Fruit fly (Drosophila melanogaster): Measurements from ENCODE around the gene heca.

The heca gene

dm6 chr3R:30265420-30265819, 12.3 kb upstream of the heca start (continued):
- TF ChIP-seq CG30431 (GFP tag; optimal IDR thresholded peaks at IDR 0.05) (peak; percentile 39), dysf (GFP tag; IDR thresholded peaks at IDR 0.05) (peak; percentile 66), zen (tag; optimal IDR thresholded peaks at IDR 0.05) (peak; percentile 33), bigmax (GFP tag; optimal IDR thresholded peaks at IDR 0.05) (no peak), kni (GFP tag; optimal IDR thresholded peaks at IDR 0.05) (no peak), Ada2b (GFP tag; IDR thresholded peaks at IDR 0.05) (peak; percentile 69; the same call in 1 of the 2 replicates), CG8359 (GFP tag; optimal IDR thresholded peaks at IDR 0.05; ENCODE audit: borderline replicate concordance) (no peak), CG17829 (tag; optimal IDR thresholded peaks at IDR 0.05) (peak; percentile 72), ken (GFP tag; IDR thresholded peaks at IDR 0.05) (peak; percentile 74), CG18476 (GFP tag; optimal IDR thresholded peaks at IDR 0.05) (no peak), Hand (GFP tag; optimal IDR thresholded peaks at IDR 0.05) (no peak), CG17385 (GFP tag; optimal IDR thresholded peaks at IDR 0.05) (peak; percentile 56), fd64A (GFP tag; optimal IDR thresholded peaks at IDR 0.05) (no peak), CG10267 (tag; optimal IDR thresholded peaks at IDR 0.05) (peak; percentile 19), Dfd (GFP tag; optimal IDR thresholded peaks at IDR 0.05) (no peak), HLH54F (GFP tag; optimal IDR thresholded peaks at IDR 0.05) (no peak), CG33557 (GFP tag; optimal IDR thresholded peaks at IDR 0.05) (peak; percentile 41), CG3838 (GFP tag; optimal IDR thresholded peaks at IDR 0.05) (no peak), CG9876 (GFP tag; optimal IDR thresholded peaks at IDR 0.05) (no peak), CG1832 (GFP tag; optimal IDR thresholded peaks at IDR 0.05) (no peak), gsb-n (tag; optimal IDR thresholded peaks at IDR 0.05) (peak; percentile 47), CG16779 (GFP tag; IDR thresholded peaks at IDR 0.05) (no peak), CG1233 (GFP tag; optimal IDR thresholded peaks at IDR 0.05) (no peak), Nf-YC (tag; optimal IDR thresholded peaks at IDR 0.05) (no peak), peb (GFP tag; IDR thresholded peaks at IDR 0.05) (peak; percentile 54; the same call in 1 of the 2 replicates), crol (GFP tag; IDR thresholded peaks at IDR 0.05) (no peak), cad (GFP tag; optimal IDR thresholded peaks at IDR 0.05) (no peak), ttk (GFP tag; IDR thresholded peaks at IDR 0.05) (peak; percentile 69; the same call in 1 of the 2 replicates), CG31388 (GFP tag; optimal IDR thresholded peaks at IDR 0.05) (no peak), yki (optimal IDR thresholded peaks at IDR 0.05) (no peak), sob (GFP tag; IDR thresholded peaks at IDR 0.05) (peak; percentile 70; the same call in 1 of the 2 replicates), fru (optimal IDR thresholded peaks at IDR 0.05) (no peak), CG33213 (GFP tag; optimal IDR thresholded peaks at IDR 0.05) (no peak), CG32532 (GFP tag; IDR thresholded peaks at IDR 0.05) (peak; percentile 24; the same call in 1 of the 2 replicates), CG4730 (GFP tag; IDR thresholded peaks at IDR 0.05) (peak; percentile 44; the same call in 1 of the 2 replicates), CG11085 (GFP tag; IDR thresholded peaks at IDR 0.05) (no peak), pb (GFP tag; optimal IDR thresholded peaks at IDR 0.05) (no peak), usp (GFP tag; optimal IDR thresholded peaks at IDR 0.05) (no peak), ATbp (GFP tag; optimal IDR thresholded peaks at IDR 0.05) (peak; percentile 49), CG5953 (GFP tag; IDR thresholded peaks at IDR 0.05) (0 out of 2 replicates have a peak, but pooled peaks have one; percentile 47), Xbp1 (GFP tag; optimal IDR thresholded peaks at IDR 0.05) (peak; percentile 65), CG4404 (GFP tag; IDR thresholded peaks at IDR 0.05) (peak; percentile 53), tna (GFP tag; IDR thresholded peaks at IDR 0.05; ENCODE audit: partially characterized antibody) (no peak), bbx (GFP tag; IDR thresholded peaks at IDR 0.05; ENCODE audit: partially characterized antibody) (no peak), CG10462 (GFP tag; optimal IDR thresholded peaks at IDR 0.05) (peak; percentile 30), her (GFP tag; optimal IDR thresholded peaks at IDR 0.05) (no peak), Dref (GFP tag; IDR thresholded peaks at IDR 0.05) (no peak), tll (GFP tag; optimal IDR thresholded peaks at IDR 0.05) (no peak), otp (GFP tag; IDR thresholded peaks at IDR 0.05) (peak; percentile 67; the same call in 1 of the 3 replicates), esg (GFP tag; conservative IDR thresholded peaks at IDR 0.05) (peak; percentile 59), Atf6 (GFP tag; IDR thresholded peaks at IDR 0.05) (no peak), dpn (GFP tag; optimal IDR thresholded peaks at IDR 0.05) (peak in 1 of 2 experiments; percentile 58)
